Fruit fly (Drosophila melanogaster): Measurements from ENCODE around the gene p115.

p115 gene

DNA sequence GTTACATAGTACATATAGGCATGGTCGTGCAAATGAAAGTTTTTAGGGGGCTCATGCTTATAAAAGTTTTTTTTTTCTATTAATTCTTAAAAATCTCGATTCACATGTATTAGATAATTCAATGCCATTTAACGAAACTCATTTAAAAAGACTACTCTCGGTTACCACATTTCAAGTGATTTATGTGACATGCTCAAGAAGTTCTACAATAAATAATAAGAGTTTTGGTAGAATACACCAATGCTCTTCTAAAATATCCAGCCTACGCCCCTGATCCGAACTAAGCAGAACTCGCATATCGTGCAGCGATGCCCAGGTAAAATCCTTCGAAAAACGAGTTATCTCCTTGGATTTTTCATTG, 1.3 kb upstream of the p115 start:
- peak; percentile 65 for TF ChIP-seq Hr39 (GFP tag; optimal IDR thresholded peaks at IDR 0.05)
- TF ChIP-seq Eip78C (GFP tag), result peak; percentile 90
- no peak for TF ChIP-seq CG1621 (tag; optimal IDR thresholded peaks at IDR 0.05)
- 0 out of 2 replicates have a peak, but pooled peaks have one; percentile 27 for TF ChIP-seq Gug (GFP tag; IDR thresholded peaks at IDR 0.05)
- peak; percentile 48 for TF ChIP-seq CG6276 (GFP tag; optimal IDR thresholded peaks at IDR 0.05)
- TF ChIP-seq CG6792 (GFP tag; optimal IDR thresholded peaks at IDR 0.05), result peak; percentile 48
- peak; percentile 41 for TF ChIP-seq CG34406 (GFP tag; optimal IDR thresholded peaks at IDR 0.05)
- peak; percentile 67 for TF ChIP-seq Sox14 (GFP tag; optimal IDR thresholded peaks at IDR 0.05)
- no peak for TF ChIP-seq CG4318 (GFP tag; optimal IDR thresholded peaks at IDR 0.05)
- no peak for TF ChIP-seq fd85E (GFP tag; optimal IDR thresholded peaks at IDR 0.05)
- peak; percentile 72 for TF ChIP-seq CG8119 (GFP tag; IDR thresholded peaks at IDR 0.05)
- TF ChIP-seq CG10669 (GFP tag; optimal IDR thresholded peaks at IDR 0.05), result peak; percentile 39
- TF ChIP-seq CG10631 (GFP tag; optimal IDR thresholded peaks at IDR 0.05), result peak; percentile 53
- peak; percentile 70 for TF ChIP-seq CG15336 (GFP tag; IDR thresholded peaks at IDR 0.05)
- peak; percentile 73 for TF ChIP-seq esn (GFP tag; optimal IDR thresholded peaks at IDR 0.05)
- TF ChIP-seq cyc (GFP tag; optimal IDR thresholded peaks at IDR 0.05), result peak; percentile 51
- TF ChIP-seq Hr38 (GFP tag; optimal IDR thresholded peaks at IDR 0.05), result no peak
- TF ChIP-seq CG31627 (GFP tag; optimal IDR thresholded peaks at IDR 0.05), result peak; percentile 62
- peak; percentile 1 to 48 for TF ChIP-seq ss (GFP tag; optimal IDR thresholded peaks at IDR 0.05)
- no peak for TF ChIP-seq Eip93F (GFP tag; optimal IDR thresholded peaks at IDR 0.05)
- TF ChIP-seq spab (GFP tag; optimal IDR thresholded peaks at IDR 0.05), result peak; percentile 8
- TF ChIP-seq salr (GFP tag; optimal IDR thresholded peaks at IDR 0.05), result peak in 1 of 2 experiments; percentile 42
- TF ChIP-seq CG9139 (GFP tag; optimal IDR thresholded peaks at IDR 0.05), result no peak
- TF ChIP-seq dsx (GFP tag; optimal IDR thresholded peaks at IDR 0.05; ENCODE audit: poor library complexity, severe bottlenecking), result no peak
- peak; percentile 41 for TF ChIP-seq Sox102F (GFP tag; optimal IDR thresholded peaks at IDR 0.05)
- TF ChIP-seq CG3919 (GFP tag; optimal IDR thresholded peaks at IDR 0.05), result peak; percentile 59
- no peak for TF ChIP-seq CG16779 (tag; optimal IDR thresholded peaks at IDR 0.05)
- TF ChIP-seq CG6854 (GFP tag; optimal IDR thresholded peaks at IDR 0.05), result no peak
- TF ChIP-seq CG11762 (GFP tag; optimal IDR thresholded peaks at IDR 0.05; ENCODE audit: insufficient read depth), result peak; percentile 46
- TF ChIP-seq dac (GFP tag; optimal IDR thresholded peaks at IDR 0.05), result peak; percentile 28
- TF ChIP-seq CG11294 (GFP tag; IDR thresholded peaks at IDR 0.05), result no peak
- TF ChIP-seq OdsH (GFP tag; optimal IDR thresholded peaks at IDR 0.05), result peak; percentile 63
- peak; percentile 44 for TF ChIP-seq CG6808 (GFP tag; optimal IDR thresholded peaks at IDR 0.05)
- peak; percentile 53 for TF ChIP-seq achi (GFP tag; optimal IDR thresholded peaks at IDR 0.05)
- no peak for TF ChIP-seq Sox15 (GFP tag; optimal IDR thresholded peaks at IDR 0.05)
- TF ChIP-seq svp (GFP tag), result peak; percentile 80
- peak; percentile 72 for TF ChIP-seq Met (GFP tag; optimal IDR thresholded peaks at IDR 0.05)
- TF ChIP-seq CG8319 (GFP tag; optimal IDR thresholded peaks at IDR 0.05), result peak; percentile 15
- TF ChIP-seq topi (GFP tag; optimal IDR thresholded peaks at IDR 0.05), result peak; percentile 74
- peak; percentile 65 for TF ChIP-seq acj6 (GFP tag; optimal IDR thresholded peaks at IDR 0.05)
- TF ChIP-seq pdm3 (GFP tag; optimal IDR thresholded peaks at IDR 0.05), result peak; percentile 67
- peak; percentile 10 for TF ChIP-seq CG11902 (GFP tag; optimal IDR thresholded peaks at IDR 0.05)
- no peak for TF ChIP-seq Blimp-1 (GFP tag; optimal IDR thresholded peaks at IDR 0.05)
- TF ChIP-seq CG32006 (GFP tag; optimal IDR thresholded peaks at IDR 0.05), result peak; percentile 71
- TF ChIP-seq CG6163 (GFP tag; IDR thresholded peaks at IDR 0.05), result 0 out of 3 replicates have a peak, but pooled peaks have one; percentile 25
- peak; percentile 43 for TF ChIP-seq CG3032 (tag; optimal IDR thresholded peaks at IDR 0.05)
- TF ChIP-seq vri (GFP tag; optimal IDR thresholded peaks at IDR 0.05), result peak; percentile 56
- peak; percentile 32 for TF ChIP-seq fd59A (GFP tag; optimal IDR thresholded peaks at IDR 0.05)
- peak; percentile 55 for TF ChIP-seq Ets21C (GFP tag; optimal IDR thresholded peaks at IDR 0.05)
- TF ChIP-seq CG8632 (GFP tag; optimal IDR thresholded peaks at IDR 0.05), result peak; percentile 25
- TF ChIP-seq Smox (GFP tag; optimal IDR thresholded peaks at IDR 0.05), result peak; percentile 70
- TF ChIP-seq fkh (GFP tag; optimal IDR thresholded peaks at IDR 0.05), result no peak

Data from whole organism, prepupa.